Worm (Caenorhabditis elegans) whole organism, young adult: ENCODE measurements around the gene bgal-2.

Experiments used
- B0035.1 ChIP-seq: sonication (generic microtip); optimal IDR thresholded peaks from 2 replicates; lab custom pipeline; 2016; ENCODE audit warnings: missing genetic modification characterization, mild to moderate bottlenecking, missing compliant biosample characterization, missing genotype, missing genetic modification reagents
- B0336.3 ChIP-seq: fragments of 200-800 bp; sonication (Bioruptor generic); IDR thresholded peaks from 2 replicates; pipeline ENCODE4 v1.3.6; 2022; ENCODE audit warnings: missing genetic modification characterization, missing compliant biosample characterization
- C17E4.6 ChIP-seq: fragments of 200-800 bp; sonication (Bioruptor generic); IDR thresholded peaks from 2 replicates; pipeline ENCODE4 v1.3.6; 2022; ENCODE audit warnings: missing genetic modification reagents, missing genetic modification characterization, missing compliant biosample characterization
- D2030.7 ChIP-seq: fragments of 200-800 bp; sonication (Bioruptor generic); IDR thresholded peaks from 2 replicates; pipeline ENCODE4 v1.3.6; 2022; ENCODE audit warnings: missing genetic modification reagents, missing genetic modification characterization, missing compliant biosample characterization
- F23B12.7 ChIP-seq: sonication (generic microtip); optimal IDR thresholded peaks from 2 replicates; lab custom pipeline; 2017; ENCODE audit warnings: missing genetic modification characterization, mild to moderate bottlenecking, missing compliant biosample characterization, antibody characterized with exemption, moderate library complexity; ENCODE audit not compliant: insufficient read depth
- F52B5.7 ChIP-seq: sonication (generic microtip); optimal IDR thresholded peaks from 2 replicates; lab custom pipeline; 2016; ENCODE audit warnings: mild to moderate bottlenecking, missing genetic modification characterization, missing compliant biosample characterization
- F55B11.4 ChIP-seq: sonication (generic microtip); optimal IDR thresholded peaks from 2 replicates; lab custom pipeline; 2016; ENCODE audit warnings: missing compliant biosample characterization, missing genetic modification characterization, borderline replicate concordance; ENCODE audit not compliant: insufficient read depth
- F57A8.1 ChIP-seq: fragments of 200-800 bp; sonication (Bioruptor generic); optimal IDR thresholded peaks from 2 replicates; lab custom pipeline; 2018; ENCODE audit warnings: mild to moderate bottlenecking, missing genetic modification characterization, moderate library complexity, missing compliant biosample characterization
- F57C9.4 ChIP-seq: sonication (generic microtip); optimal IDR thresholded peaks from 2 replicates; lab custom pipeline; 2017; ENCODE audit warnings: mild to moderate bottlenecking, missing genetic modification characterization, missing compliant biosample characterization
- K11D2.4 ChIP-seq: fragments of 200-800 bp; sonication (Bioruptor generic); IDR thresholded peaks from 2 replicates; pipeline ENCODE4 v1.3.6; 2022; ENCODE audit warnings: missing genetic modification reagents, missing genetic modification characterization, missing compliant biosample characterization
- Y53F4B.3 ChIP-seq: fragments of 200-800 bp; sonication (Bioruptor generic); IDR thresholded peaks from 2 replicates; pipeline ENCODE4 v1.3.6; 2022; ENCODE audit warnings: missing genetic modification reagents, missing genetic modification characterization, missing compliant biosample characterization
- Y79H2A.3 ChIP-seq: fragments of 200-800 bp; sonication (Bioruptor generic); conservative IDR thresholded peaks from 2 replicates; pipeline ENCODE4 v1.3.6; 2022; ENCODE audit warnings: missing genetic modification reagents, missing genetic modification characterization, missing compliant biosample characterization
- ZK185.1 ChIP-seq: sonication (generic microtip); optimal IDR thresholded peaks from 2 replicates; lab custom pipeline; 2016; ENCODE audit warnings: mild to moderate bottlenecking, missing genetic modification characterization, missing compliant biosample characterization; ENCODE audit not compliant: poor library complexity, severe bottlenecking
- ama-1 ChIP-seq, 3 experiments: fragments of 150-350 bp in 1 of 3; sonication (generic microtip) in 2 of 3; optimal IDR thresholded peaks; 2 replicates each; lab custom pipeline; 2014 to 2018; ENCODE audit warnings: missing biosample characterization in 2 of 3, missing genetic modification characterization in 2 of 3, missing genetic modification reagents in 2 of 3
- atf-7 ChIP-seq: sonication (generic microtip); optimal IDR thresholded peaks from 2 replicates; lab custom pipeline; 2017; ENCODE audit warnings: mild to moderate bottlenecking, missing genetic modification characterization, missing compliant biosample characterization
- athp-1 ChIP-seq: sonication (generic microtip); optimal IDR thresholded peaks from 2 replicates; lab custom pipeline; 2017; ENCODE audit warnings: mild to moderate bottlenecking, missing genetic modification characterization, missing compliant biosample characterization
- attf-3 ChIP-seq: fragments of 200-800 bp; sonication (Bioruptor generic); conservative IDR thresholded peaks from 2 replicates; pipeline ENCODE4 v1.3.6; 2022; ENCODE audit warnings: missing genetic modification reagents, missing genetic modification characterization, missing compliant biosample characterization
- ccch-3 ChIP-seq: fragments of 200-800 bp; sonication (Bioruptor generic); optimal IDR thresholded peaks from 2 replicates; lab custom pipeline; 2018; ENCODE audit warnings: mild to moderate bottlenecking, missing genetic modification characterization, missing compliant biosample characterization
- ceh-40 ChIP-seq: fragments of 200-800 bp; sonication (Bioruptor generic); IDR thresholded peaks from 2 replicates; pipeline ENCODE4 v1.3.6; 2022; ENCODE audit warnings: missing genetic modification characterization, missing compliant biosample characterization
- ceh-79 ChIP-seq: sonication (generic microtip); optimal IDR thresholded peaks from 2 replicates; lab custom pipeline; 2017; ENCODE audit warnings: mild to moderate bottlenecking, missing genetic modification characterization, missing compliant biosample characterization
- ceh-91 ChIP-seq: fragments of 200-800 bp; sonication (Bioruptor generic); IDR thresholded peaks from 2 replicates; pipeline ENCODE4 v1.3.6; 2022; ENCODE audit warnings: missing genetic modification reagents, missing genetic modification characterization, missing compliant biosample characterization
- dpl-1 ChIP-seq: fragments of 150-350 bp; optimal IDR thresholded peaks from 2 replicates; lab custom pipeline; 2014; ENCODE audit warnings: missing biosample characterization, missing genetic modification reagents, missing genetic modification characterization
- efl-1 ChIP-seq: fragments of 150-350 bp; optimal IDR thresholded peaks from 2 replicates; lab custom pipeline; 2014; ENCODE audit warnings: missing biosample characterization, missing genetic modification reagents, missing genetic modification characterization
- egl-44 ChIP-seq: fragments of 200-800 bp; sonication (Bioruptor generic); IDR thresholded peaks from 2 replicates; pipeline ENCODE4 v1.3.6; 2022; ENCODE audit warnings: missing genetic modification reagents, missing genetic modification characterization, missing compliant biosample characterization
- egrh-3 ChIP-seq: fragments of 200-800 bp; sonication (Bioruptor generic); IDR thresholded peaks from 2 replicates; pipeline ENCODE4 v1.3.6; 2022; ENCODE audit warnings: missing genetic modification reagents, missing genetic modification characterization, missing compliant biosample characterization
- fkh-3 ChIP-seq: sonication (generic microtip); optimal IDR thresholded peaks from 2 replicates; lab custom pipeline; 2016; ENCODE audit warnings: mild to moderate bottlenecking, missing genetic modification characterization, missing compliant biosample characterization
- gei-17 ChIP-seq: fragments of 200-800 bp; sonication (Bioruptor generic); optimal IDR thresholded peaks from 2 replicates; lab custom pipeline; 2018; ENCODE audit warnings: mild to moderate bottlenecking, missing genetic modification characterization, missing compliant biosample characterization
- him-1 ChIP-seq: sonication (generic microtip); optimal IDR thresholded peaks from 2 replicates; lab custom pipeline; 2016; ENCODE audit warnings: missing genotype, missing genetic modification reagents, missing genetic modification characterization, missing compliant biosample characterization
- hlh-12 ChIP-seq: sonication (generic microtip); optimal IDR thresholded peaks from 2 replicates; lab custom pipeline; 2016; ENCODE audit warnings: missing genetic modification characterization, missing compliant biosample characterization
- hmg-1.2 ChIP-seq: fragments of 200-800 bp; sonication (Bioruptor generic); IDR thresholded peaks from 2 replicates; pipeline ENCODE4 v1.3.6; 2022; ENCODE audit warnings: missing genetic modification reagents, missing genetic modification characterization, missing compliant biosample characterization
- hmg-20 ChIP-seq: fragments of 200-800 bp; sonication (Bioruptor generic); IDR thresholded peaks from 2 replicates; pipeline ENCODE4 v1.3.6; 2022; ENCODE audit warnings: missing genetic modification reagents, missing genetic modification characterization, missing compliant biosample characterization
- lin-26 ChIP-seq: fragments of 200-800 bp; sonication (Bioruptor generic); IDR thresholded peaks from 2 replicates; pipeline ENCODE4 v1.3.6; 2022; ENCODE audit warnings: missing genetic modification reagents, missing genetic modification characterization, missing compliant biosample characterization
- lin-35 ChIP-seq, 3 experiments: fragments of 150-350 bp in 2 of 3; sonication (generic microtip) in 1 of 3; optimal IDR thresholded peaks; 2 replicates each; lab custom pipeline; 2014 to 2018; ENCODE audit warnings: missing biosample characterization in 3 of 3, missing genetic modification characterization in 3 of 3, missing genetic modification reagents in 3 of 3
- lir-1 ChIP-seq: fragments of 200-800 bp; sonication (Bioruptor generic); conservative IDR thresholded peaks from 2 replicates; pipeline ENCODE4 v1.3.6; 2022; ENCODE audit warnings: missing genetic modification reagents, missing genetic modification characterization, missing compliant biosample characterization
- lsy-27 ChIP-seq: sonication (generic microtip); optimal IDR thresholded peaks from 2 replicates; lab custom pipeline; 2017; ENCODE audit warnings: missing genetic modification characterization, mild to moderate bottlenecking, missing compliant biosample characterization, antibody characterized with exemption, missing genotype, borderline replicate concordance; ENCODE audit not compliant: insufficient read depth
- madf-10 ChIP-seq: sonication (generic microtip); optimal IDR thresholded peaks from 2 replicates; lab custom pipeline; 2016; ENCODE audit warnings: mild to moderate bottlenecking, missing genetic modification characterization, missing compliant biosample characterization
- mcd-1 ChIP-seq: fragments of 200-800 bp; sonication (Bioruptor generic); IDR thresholded peaks from 2 replicates; pipeline ENCODE4 v1.3.6; 2022; ENCODE audit warnings: missing genetic modification reagents, missing genetic modification characterization, missing compliant biosample characterization
- nfya-2 ChIP-seq: fragments of 200-800 bp; sonication (Bioruptor generic); IDR thresholded peaks from 2 replicates; pipeline ENCODE4 v1.3.6; 2022; ENCODE audit warnings: missing genetic modification reagents, missing genetic modification characterization, missing compliant biosample characterization
- nfyb-1 ChIP-seq: fragments of 200-800 bp; sonication (Bioruptor generic); IDR thresholded peaks from 2 replicates; pipeline ENCODE4 v1.3.6; 2022; ENCODE audit warnings: missing genetic modification reagents, missing genetic modification characterization, missing compliant biosample characterization
- nhr-120 ChIP-seq: fragments of 200-800 bp; sonication (Bioruptor generic); IDR thresholded peaks from 2 replicates; pipeline ENCODE4 v1.3.6; 2022; ENCODE audit warnings: missing genetic modification characterization, missing compliant biosample characterization
- pbrm-1 ChIP-seq: fragments of 200-800 bp; sonication (Bioruptor generic); IDR thresholded peaks from 2 replicates; pipeline ENCODE4 v1.3.6; 2022; ENCODE audit warnings: missing genetic modification reagents, missing genetic modification characterization, missing compliant biosample characterization
- snpc-4 ChIP-seq, 5 experiments: fragments of 150-350 bp in 1 of 5; sonication (generic microtip) in 4 of 5; optimal IDR thresholded peaks; 2 replicates each; lab custom pipeline; 2014 to 2018; ENCODE audit warnings: missing genetic modification characterization in 5 of 5, missing biosample characterization in 3 of 5, antibody characterized with exemption in 2 of 5, mild to moderate bottlenecking in 2 of 5, missing compliant biosample characterization in 2 of 5, missing genotype in 2 of 5, moderate library complexity in 2 of 5, missing genetic modification reagents in 1 of 5
- unc-130 ChIP-seq: sonication (generic microtip); optimal IDR thresholded peaks from 2 replicates; lab custom pipeline; 2016; ENCODE audit warnings: missing genetic modification reagents, missing genetic modification characterization, missing compliant biosample characterization
- zim-3 ChIP-seq: sonication (generic microtip); optimal IDR thresholded peaks from 2 replicates; lab custom pipeline; 2017; ENCODE audit warnings: mild to moderate bottlenecking, missing genetic modification characterization, moderate library complexity, missing compliant biosample characterization
- ztf-26 ChIP-seq: sonication (generic microtip); optimal IDR thresholded peaks from 2 replicates; lab custom pipeline; 2017; ENCODE audit warnings: missing genetic modification characterization, missing compliant biosample characterization
- ztf-3 ChIP-seq: fragments of 200-800 bp; sonication (Bioruptor generic); optimal IDR thresholded peaks from 2 replicates; lab custom pipeline; 2018; ENCODE audit warnings: mild to moderate bottlenecking, missing genetic modification characterization, missing compliant biosample characterization
- ztf-6 ChIP-seq: fragments of 200-800 bp; sonication (Bioruptor generic); IDR thresholded peaks from 2 replicates; pipeline ENCODE4 v1.3.6; 2022; ENCODE audit warnings: missing genetic modification reagents, missing genetic modification characterization, missing compliant biosample characterization

bgal-2 gene

DNA sequence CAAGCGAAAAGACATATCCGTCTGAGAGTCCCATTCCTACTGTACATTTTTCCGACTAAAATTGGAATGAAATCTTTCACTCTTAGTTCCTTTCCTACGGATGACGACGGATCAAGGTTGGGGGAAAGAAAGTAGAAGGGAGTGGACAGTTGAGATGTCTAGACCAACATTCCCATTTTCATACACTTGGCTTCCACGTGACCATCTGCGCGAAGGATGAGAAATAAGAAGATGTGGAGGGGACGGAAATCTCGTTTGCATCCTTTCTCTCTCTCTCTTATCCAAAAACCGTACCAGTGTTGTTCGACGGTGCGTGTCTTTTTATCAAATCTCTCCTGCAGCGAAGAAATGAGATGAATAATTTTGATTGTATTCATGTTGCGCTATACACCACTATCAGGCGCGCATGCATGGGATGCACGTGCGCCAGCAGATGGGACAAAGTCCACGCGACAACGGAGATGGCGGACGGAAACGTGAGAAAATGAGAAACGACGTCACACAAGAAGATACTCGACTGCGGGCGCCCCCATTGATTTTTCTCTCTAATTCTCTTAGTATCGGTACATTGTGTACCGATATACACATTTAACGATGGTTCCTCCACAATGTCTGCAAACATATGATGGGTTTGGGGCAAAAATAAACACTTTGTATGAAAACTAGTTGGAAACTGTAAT is 46.7 kb upstream of the bgal-2 start (continued):
- no peak for TF ChIP-seq F52B5.7
- TF ChIP-seq lsy-27 (tag; lab: Kevin White, UChicago), result no peak
- TF ChIP-seq ceh-91, result no peak
- no peak for TF ChIP-seq F55B11.4 (tag; lab: Kevin White, UChicago)
- no peak for TF ChIP-seq ceh-40
- no peak for TF ChIP-seq athp-1
- peak; percentile 58 for TF ChIP-seq mcd-1
- TF ChIP-seq ama-1 (optimal IDR thresholded peaks at IDR 0.05; lab: Kevin White, UChicago), result peak; percentile 11
- no peak for TF ChIP-seq ama-1 (GFP tag; optimal IDR thresholded peaks at IDR 0.05; lab: Kevin White, UChicago)
- no peak for TF ChIP-seq D2030.7
- no peak for TF ChIP-seq ceh-79 (tag; lab: Kevin White, UChicago)
- 0 out of 2 replicates have a peak, but pooled peaks have one; percentile 23 for TF ChIP-seq C17E4.6
- TF ChIP-seq pbrm-1, result no peak
- no peak for TF ChIP-seq F23B12.7
- no peak for TF ChIP-seq hmg-20 (GFP tag; lab: Robert Waterston, UW)
- no peak for TF ChIP-seq zim-3 (tag; lab: Kevin White, UChicago)
- TF ChIP-seq madf-10 (tag; lab: Kevin White, UChicago), result peak; percentile 79
- TF ChIP-seq ZK185.1 (tag; lab: Kevin White, UChicago), result peak; percentile 62
- 0 out of 2 replicates have a peak, but pooled peaks have one; percentile 38 for TF ChIP-seq Y79H2A.3 (GFP tag; lab: Robert Waterston, UW)
- no peak for TF ChIP-seq F57C9.4 (tag; lab: Kevin White, UChicago)
- no peak for TF ChIP-seq fkh-3
- no peak for TF ChIP-seq unc-130 (GFP tag; lab: Kevin White, UChicago)
- no peak for TF ChIP-seq F57A8.1 (GFP tag; lab: Kevin White, UChicago)
- TF ChIP-seq ztf-3 (GFP tag; lab: Kevin White, UChicago), result peak; percentile 20
- peak in 1 of 3 experiments; percentile 63 for TF ChIP-seq lin-35 (GFP tag; optimal IDR thresholded peaks at IDR 0.05; lab: Kevin White, UChicago)
- TF ChIP-seq egl-44 (GFP tag; lab: Robert Waterston, UW), result peak; percentile 64; the same call in 1 of the 2 replicates
- TF ChIP-seq ztf-6 (GFP tag; lab: Robert Waterston, UW), result no peak
- TF ChIP-seq B0035.1 (tag; lab: Kevin White, UChicago), result no peak
- no peak for TF ChIP-seq ccch-3 (GFP tag; lab: Kevin White, UChicago)
- peak; percentile 61 for TF ChIP-seq lir-1 (GFP tag; lab: Robert Waterston, UW)
- no peak for TF ChIP-seq efl-1 (GFP tag; lab: Kevin White, UChicago)
- peak; percentile 82 for TF ChIP-seq B0336.3 (GFP tag; lab: Robert Waterston, UW)
- no peak for TF ChIP-seq him-1 (tag; lab: Kevin White, UChicago)
- peak; percentile 57 for TF ChIP-seq hmg-1.2 (GFP tag; lab: Robert Waterston, UW)
- no peak for TF ChIP-seq egrh-3 (GFP tag; lab: Robert Waterston, UW)
- TF ChIP-seq hlh-12 (tag; lab: Kevin White, UChicago), result no peak
- peak; percentile 90; the same call in 1 of the 2 replicates for TF ChIP-seq K11D2.4
- TF ChIP-seq atf-7 (tag; lab: Kevin White, UChicago), result peak; percentile 96
- peak; percentile 88 for TF ChIP-seq ztf-26 (tag; lab: Kevin White, UChicago)
- no peak for TF ChIP-seq Y53F4B.3 (GFP tag; lab: Robert Waterston, UW)
- TF ChIP-seq attf-3 (GFP tag; lab: Robert Waterston, UW), result no peak
- TF ChIP-seq nfya-2 (GFP tag; lab: Robert Waterston, UW), result no peak
- peak; percentile 68 for TF ChIP-seq gei-17 (GFP tag; lab: Kevin White, UChicago)
- no peak for TF ChIP-seq lin-26 (GFP tag; lab: Robert Waterston, UW)
- no peak for TF ChIP-seq dpl-1
- no peak for TF ChIP-seq nhr-120 (GFP tag; lab: Robert Waterston, UW)
- TF ChIP-seq snpc-4 (GFP tag; optimal IDR thresholded peaks at IDR 0.05; lab: Kevin White, UChicago), result no peak
- TF ChIP-seq snpc-4 (tag; optimal IDR thresholded peaks at IDR 0.05; lab: Kevin White, UChicago), result peak in 3 of 4 experiments; percentile 37 to 47 (median 38)
- peak; percentile 49; the same call in 1 of the 2 replicates for TF ChIP-seq nfyb-1 (GFP tag; lab: Robert Waterston, UW)
